Worm (Caenorhabditis elegans): ENCODE measurements around the gene Y110A2AL.9.

- TF ChIP-seq zip-5 (tag; optimal IDR thresholded peaks at IDR 0.05), result no peak
- TF ChIP-seq ztf-16 (tag; optimal IDR thresholded peaks at IDR 0.05), result no peak
- TF ChIP-seq npax-4 (tag; optimal IDR thresholded peaks at IDR 0.05), result no peak
- TF ChIP-seq Y22D7AL.16 (tag; optimal IDR thresholded peaks at IDR 0.05), result no peak
- no peak for TF ChIP-seq F13H6.1 (tag; optimal IDR thresholded peaks at IDR 0.05)
- no peak for TF ChIP-seq ceh-9 (tag; optimal IDR thresholded peaks at IDR 0.05)
- TF ChIP-seq dve-1 (tag; optimal IDR thresholded peaks at IDR 0.05), result no peak
- TF ChIP-seq odd-2 (tag; optimal IDR thresholded peaks at IDR 0.05), result no peak
- no peak for TF ChIP-seq fkh-10 (GFP tag; optimal IDR thresholded peaks at IDR 0.05)
- TF ChIP-seq lim-6 (tag; optimal IDR thresholded peaks at IDR 0.05), result no peak
- no peak for TF ChIP-seq pqm-1 (tag; optimal IDR thresholded peaks at IDR 0.05)
- TF ChIP-seq ceh-48 (tag; optimal IDR thresholded peaks at IDR 0.05), result no peak
- TF ChIP-seq sox-4 (tag; optimal IDR thresholded peaks at IDR 0.05), result no peak
- TF ChIP-seq tbx-2 (tag; optimal IDR thresholded peaks at IDR 0.05), result no peak
Observed at ce11 chrII:2854794-2855193, 11.6 kb downstream of the Y110A2AL.9 start.
